Fruit fly (Drosophila melanogaster): ENCODE results near the gene bond.

Gene bond

DNA sequence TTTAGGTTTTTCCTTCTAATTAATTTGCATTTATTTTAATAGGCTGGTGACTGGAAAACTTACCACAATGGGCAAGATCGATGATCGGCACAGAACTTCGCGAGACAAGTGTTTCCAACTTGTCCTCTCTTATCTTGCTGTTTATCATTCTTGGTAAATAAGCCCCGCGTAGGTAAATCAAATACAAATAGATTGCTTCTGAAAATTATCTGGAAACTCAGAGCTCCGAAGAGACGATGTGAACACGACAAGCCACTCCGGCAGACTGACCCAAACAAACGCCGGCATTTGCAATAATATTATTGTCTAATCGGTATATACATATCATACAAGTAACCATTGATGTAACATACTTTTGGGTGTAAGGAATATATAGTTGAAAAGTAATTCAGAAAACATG is 20.2 kb upstream of the bond start, which contains the start of gene CG33099 (continued):
- peak; percentile 81 for TF ChIP-seq Jarid2 (GFP tag; optimal IDR thresholded peaks at IDR 0.05)
- TF ChIP-seq CG12744 (GFP tag; optimal IDR thresholded peaks at IDR 0.05), result peak; percentile 26
- TF ChIP-seq pb (GFP tag; optimal IDR thresholded peaks at IDR 0.05), result no peak
- TF ChIP-seq CG33557 (GFP tag; optimal IDR thresholded peaks at IDR 0.05), result peak; percentile 54
- no peak for TF ChIP-seq corto (GFP tag; optimal IDR thresholded peaks at IDR 0.05)
- TF ChIP-seq shn (GFP tag; optimal IDR thresholded peaks at IDR 0.05), result no peak
- TF ChIP-seq usp (GFP tag; optimal IDR thresholded peaks at IDR 0.05), result no peak
- no peak for TF ChIP-seq CG6791 (GFP tag; IDR thresholded peaks at IDR 0.05; ENCODE audit: partially characterized antibody)
- no peak for TF ChIP-seq CG4730 (GFP tag; IDR thresholded peaks at IDR 0.05)
- TF ChIP-seq CG10565 (GFP tag; optimal IDR thresholded peaks at IDR 0.05), result no peak
- no peak for TF ChIP-seq CG10431 (GFP tag; optimal IDR thresholded peaks at IDR 0.05)
- TF ChIP-seq luna (GFP tag; optimal IDR thresholded peaks at IDR 0.05), result no peak
- no peak for TF ChIP-seq CG6689 (GFP tag; IDR thresholded peaks at IDR 0.05)
- peak; percentile 9 for TF ChIP-seq CG15269 (tag; optimal IDR thresholded peaks at IDR 0.05)
- TF ChIP-seq MESR4 (GFP tag; optimal IDR thresholded peaks at IDR 0.05), result no peak
- TF ChIP-seq salm (tag; optimal IDR thresholded peaks at IDR 0.05), result no peak
- peak; percentile 60 for TF ChIP-seq CG9727 (GFP tag; optimal IDR thresholded peaks at IDR 0.05)
- no peak for TF ChIP-seq dm (GFP tag; optimal IDR thresholded peaks at IDR 0.05)
- no peak for TF ChIP-seq Hand (GFP tag; optimal IDR thresholded peaks at IDR 0.05)
- TF ChIP-seq CG17829 (tag; optimal IDR thresholded peaks at IDR 0.05), result no peak
- peak; percentile 55 for TF ChIP-seq CG17359 (tag; optimal IDR thresholded peaks at IDR 0.05)
- TF ChIP-seq CG31388 (GFP tag; optimal IDR thresholded peaks at IDR 0.05), result no peak
- no peak for TF ChIP-seq esg (GFP tag; conservative IDR thresholded peaks at IDR 0.05)
- TF ChIP-seq Hsf (GFP tag; optimal IDR thresholded peaks at IDR 0.05), result no peak
- TF ChIP-seq CG6813 (GFP tag; optimal IDR thresholded peaks at IDR 0.05), result peak; percentile 65
- no peak for TF ChIP-seq CG6854 (GFP tag; optimal IDR thresholded peaks at IDR 0.05)
- TF ChIP-seq toy (GFP tag; IDR thresholded peaks at IDR 0.05), result peak; percentile 29; the same call in 1 of the 2 replicates
- no peak for TF ChIP-seq CG14050 (GFP tag; IDR thresholded peaks at IDR 0.05)
- no peak for TF ChIP-seq Atf3 (GFP tag; optimal IDR thresholded peaks at IDR 0.05)
- TF ChIP-seq D19B (GFP tag; optimal IDR thresholded peaks at IDR 0.05), result no peak
- TF ChIP-seq Nf-YA (GFP tag; IDR thresholded peaks at IDR 0.05), result no peak
- TF ChIP-seq repo (GFP tag; optimal IDR thresholded peaks at IDR 0.05), result no peak
- no peak for TF ChIP-seq tgo (GFP tag; IDR thresholded peaks at IDR 0.05)
- TF ChIP-seq Abd-B (GFP tag; optimal IDR thresholded peaks at IDR 0.05), result no peak
- no peak for TF ChIP-seq unc-4 (GFP tag; IDR thresholded peaks at IDR 0.05; ENCODE audit: partially characterized antibody)
- TF ChIP-seq ro (GFP tag; IDR thresholded peaks at IDR 0.05), result no peak
- peak; percentile 79 for TF ChIP-seq mirr (GFP tag; optimal IDR thresholded peaks at IDR 0.05)
- TF ChIP-seq dysf (GFP tag; IDR thresholded peaks at IDR 0.05), result no peak; the same call in 2 of the 3 replicates
- no peak for TF ChIP-seq CG3163 (GFP tag; optimal IDR thresholded peaks at IDR 0.05)
- peak; percentile 44 for TF ChIP-seq CG1603 (tag; optimal IDR thresholded peaks at IDR 0.05)
- TF ChIP-seq Tbp (GFP tag; optimal IDR thresholded peaks at IDR 0.05), result no peak
- TF ChIP-seq CG16815 (GFP tag; optimal IDR thresholded peaks at IDR 0.05), result no peak
- TF ChIP-seq pan (optimal IDR thresholded peaks at IDR 0.05), result no peak
- TF ChIP-seq pan (GFP tag; optimal IDR thresholded peaks at IDR 0.05 in 1 of 2, IDR thresholded peaks at IDR 0.05 in 1 of 2), result peak in 1 of 2 experiments; percentile 30
- TF ChIP-seq sqz (GFP tag; optimal IDR thresholded peaks at IDR 0.05), result peak; percentile 35
- TF ChIP-seq ranshi (GFP tag; IDR thresholded peaks at IDR 0.05), result peak; percentile 12; the same call in 1 of the 2 replicates
- TF ChIP-seq Oaz (GFP tag; IDR thresholded peaks at IDR 0.05), result no peak
- peak; percentile 83 for TF ChIP-seq sens (GFP tag)
- TF ChIP-seq knrl (GFP tag; IDR thresholded peaks at IDR 0.05; ENCODE audit: partially characterized antibody), result no peak
- TF ChIP-seq CG10959 (GFP tag; IDR thresholded peaks at IDR 0.05), result no peak
- TF ChIP-seq CG6175 (GFP tag; IDR thresholded peaks at IDR 0.05), result no peak
- no peak for TF ChIP-seq CG10274 (GFP tag; optimal IDR thresholded peaks at IDR 0.05)

Data from whole organism, embryonic.